Worm (Caenorhabditis elegans) whole organism, L1 larva: ENCODE data around the gene T22B2.2.

Source experiments
- C16A3.4 ChIP-seq: fragments of 150-350 bp; optimal IDR thresholded peaks from 2 replicates; lab custom pipeline; 2014; ENCODE audit warnings: missing biosample characterization, missing genetic modification characterization
- C34B4.2 ChIP-seq: sonication (generic microtip); optimal IDR thresholded peaks from 2 replicates; lab custom pipeline; 2017; ENCODE audit warnings: mild to moderate bottlenecking, missing genetic modification characterization, missing compliant biosample characterization
- F16B12.6 ChIP-seq: fragments of 150-350 bp; optimal IDR thresholded peaks from 2 replicates; lab custom pipeline; 2014; ENCODE audit warnings: missing biosample characterization, missing genetic modification characterization
- aly-2 ChIP-seq: fragments of 150-350 bp; optimal IDR thresholded peaks from 2 replicates; lab custom pipeline; 2014; ENCODE audit warnings: missing biosample characterization, missing genetic modification characterization
- ceh-82 ChIP-seq, 3 experiments: fragments of 150-350 bp in 1 of 3; sonication (generic microtip) in 2 of 3; optimal IDR thresholded peaks; 2 replicates each; lab custom pipeline; 2014 to 2017; ENCODE audit warnings: missing biosample characterization in 3 of 3, missing genetic modification characterization in 3 of 3
- ces-1 ChIP-seq: fragments of 150-350 bp; optimal IDR thresholded peaks from 2 replicates; lab custom pipeline; 2014; ENCODE audit warnings: missing biosample characterization, missing genetic modification reagents, missing genetic modification characterization
- efl-1 ChIP-seq, 4 experiments: fragments of 150-350 bp; optimal IDR thresholded peaks in 3 of 4; peaks in 1 of 4; 1 replicate in 1 of 4; 2 replicates in 3 of 4; lab custom pipeline; 2014; ENCODE audit warnings: missing biosample characterization in 2 of 4, missing genetic modification characterization in 2 of 4, missing genetic modification reagents in 2 of 4
- efl-3 ChIP-seq: fragments of 200-800 bp; sonication (Bioruptor generic); optimal IDR thresholded peaks from 2 replicates; lab custom pipeline; 2018; ENCODE audit warnings: mild to moderate bottlenecking, missing genetic modification characterization, missing compliant biosample characterization
- egl-27 ChIP-seq, 2 experiments: fragments of 150-350 bp in 1 of 2; sonication (generic microtip); optimal IDR thresholded peaks; 3 replicates each; lab custom pipeline; 2017 to 2018; ENCODE audit warnings: missing biosample characterization in 2 of 2, missing genetic modification characterization in 2 of 2, missing genetic modification reagents in 2 of 2
- elt-2 ChIP-seq: sonication (generic microtip); optimal IDR thresholded peaks from 2 replicates; lab custom pipeline; 2016; ENCODE audit warnings: missing genetic modification characterization, mild to moderate bottlenecking, inconsistent platforms, missing compliant biosample characterization, missing genetic modification reagents
- elt-3 ChIP-seq, 6 experiments: fragments of 150-350 bp in 1 of 6; sonication (generic microtip); optimal IDR thresholded peaks; 2 replicates each; lab custom pipeline; 2017 to 2018; ENCODE audit warnings: missing biosample characterization in 6 of 6, missing genetic modification characterization in 6 of 6, inconsistent platforms in 1 of 6
- fkh-10 ChIP-seq: sonication (generic microtip); optimal IDR thresholded peaks from 2 replicates; lab custom pipeline; 2017; ENCODE audit warnings: missing biosample characterization, missing genetic modification reagents, missing genetic modification characterization
- fkh-8 ChIP-seq: sonication (generic microtip); optimal IDR thresholded peaks from 2 replicates; lab custom pipeline; 2016; ENCODE audit warnings: mild to moderate bottlenecking, missing genetic modification characterization, missing compliant biosample characterization
- fos-1 ChIP-seq: fragments of 150-350 bp; optimal IDR thresholded peaks from 2 replicates; lab custom pipeline; 2014; ENCODE audit warnings: missing biosample characterization, missing genetic modification characterization
- hlh-17 ChIP-seq: fragments of 200-800 bp; sonication (Bioruptor generic); optimal IDR thresholded peaks from 2 replicates; lab custom pipeline; 2018; ENCODE audit warnings: missing genetic modification characterization, mild to moderate bottlenecking, missing compliant biosample characterization, moderate library complexity, borderline replicate concordance
- hpl-2 ChIP-seq: fragments of 150-350 bp; optimal IDR thresholded peaks from 2 replicates; lab custom pipeline; 2014; ENCODE audit warnings: missing biosample characterization, missing genetic modification reagents, missing genetic modification characterization
- irx-1 ChIP-seq: sonication (generic microtip); optimal IDR thresholded peaks from 2 replicates; lab custom pipeline; 2016; ENCODE audit warnings: missing genetic modification characterization, missing compliant biosample characterization
- jun-1 ChIP-seq: fragments of 150-350 bp; optimal IDR thresholded peaks from 2 replicates; lab custom pipeline; 2014; ENCODE audit warnings: missing biosample characterization, missing genetic modification reagents, missing genetic modification characterization
- lin-15B ChIP-seq: fragments of 150-350 bp; sonication (generic microtip); optimal IDR thresholded peaks from 3 replicates; lab custom pipeline; 2014; ENCODE audit warnings: missing biosample characterization, missing genetic modification characterization
- lin-35 ChIP-seq, 2 experiments: fragments of 150-350 bp; optimal IDR thresholded peaks; 2 replicates each; lab custom pipeline; 2014; ENCODE audit warnings: missing biosample characterization in 2 of 2, missing genetic modification characterization in 2 of 2, missing genetic modification reagents in 2 of 2
- lsy-2 ChIP-seq, 2 experiments: fragments of 150-350 bp; optimal IDR thresholded peaks; 2 replicates each; lab custom pipeline; 2014; ENCODE audit warnings: missing biosample characterization in 2 of 2, missing genetic modification characterization in 2 of 2
- mef-2 ChIP-seq: fragments of 150-350 bp; optimal IDR thresholded peaks from 2 replicates; lab custom pipeline; 2014; ENCODE audit warnings: missing biosample characterization, missing genetic modification characterization
- mep-1 ChIP-seq: fragments of 150-350 bp; optimal IDR thresholded peaks from 2 replicates; lab custom pipeline; 2014; ENCODE audit warnings: missing biosample characterization, missing genetic modification characterization
- nhr-11 ChIP-seq: fragments of 150-350 bp; optimal IDR thresholded peaks from 2 replicates; lab custom pipeline; 2014; ENCODE audit warnings: missing biosample characterization, missing genetic modification characterization
- nhr-19 ChIP-seq: fragments of 200-800 bp; sonication (Bioruptor generic); conservative IDR thresholded peaks from 2 replicates; pipeline ENCODE4 v1.3.6; 2022; ENCODE audit warnings: missing genetic modification characterization, missing compliant biosample characterization
- nhr-20 ChIP-seq: sonication (generic microtip); optimal IDR thresholded peaks from 2 replicates; lab custom pipeline; 2016; ENCODE audit warnings: mild to moderate bottlenecking, missing genetic modification characterization, missing compliant biosample characterization
- nhr-237 ChIP-seq: fragments of 150-350 bp; optimal IDR thresholded peaks from 2 replicates; lab custom pipeline; 2014; ENCODE audit warnings: missing biosample characterization, missing genetic modification characterization
- nhr-76 ChIP-seq: sonication (generic microtip); optimal IDR thresholded peaks from 2 replicates; lab custom pipeline; 2017; ENCODE audit warnings: missing biosample characterization, missing genetic modification characterization
- nhr-77 ChIP-seq: fragments of 150-350 bp; optimal IDR thresholded peaks from 2 replicates; lab custom pipeline; 2014; ENCODE audit warnings: missing biosample characterization, missing genetic modification characterization
- nhr-85 ChIP-seq: sonication (generic microtip); peaks from one replicate; lab custom pipeline; 2016; ENCODE audit warnings: missing genetic modification characterization, inconsistent platforms, missing compliant biosample characterization
- pag-3 ChIP-seq: sonication (generic microtip); optimal IDR thresholded peaks from 2 replicates; lab custom pipeline; 2017; ENCODE audit warnings: missing genetic modification characterization, mild to moderate bottlenecking, missing compliant biosample characterization, antibody characterized with exemption, borderline replicate concordance; ENCODE audit not compliant: insufficient read depth
- pax-3 ChIP-seq: fragments of 200-800 bp; sonication (Bioruptor generic); optimal IDR thresholded peaks from 2 replicates; lab custom pipeline; 2018; ENCODE audit warnings: mild to moderate bottlenecking, missing genetic modification characterization, moderate library complexity, missing compliant biosample characterization
- pqm-1 ChIP-seq: sonication (generic microtip); optimal IDR thresholded peaks from 3 replicates; lab custom pipeline; 2017; ENCODE audit warnings: missing biosample characterization, missing genetic modification characterization
- skn-1 ChIP-seq: fragments of 150-350 bp; optimal IDR thresholded peaks from 2 replicates; lab custom pipeline; 2014; ENCODE audit warnings: missing biosample characterization, missing genetic modification characterization
- snu-23 ChIP-seq: sonication (generic microtip); optimal IDR thresholded peaks from 2 replicates; lab custom pipeline; 2016; ENCODE audit warnings: missing genetic modification characterization, missing compliant biosample characterization
- sptf-1 ChIP-seq: fragments of 150-350 bp; optimal IDR thresholded peaks from 2 replicates; lab custom pipeline; 2014; ENCODE audit warnings: missing biosample characterization, missing genetic modification characterization
- sup-37 ChIP-seq: fragments of 200-800 bp; sonication (Bioruptor generic); optimal IDR thresholded peaks from 2 replicates; lab custom pipeline; 2018; ENCODE audit warnings: mild to moderate bottlenecking, missing genetic modification characterization, missing compliant biosample characterization
- tbx-2 ChIP-seq: sonication (generic microtip); optimal IDR thresholded peaks from 2 replicates; lab custom pipeline; 2016; ENCODE audit warnings: missing genetic modification characterization, missing compliant biosample characterization
- tlp-1 ChIP-seq: fragments of 150-350 bp; optimal IDR thresholded peaks from 2 replicates; lab custom pipeline; 2014; ENCODE audit warnings: missing biosample characterization, missing genetic modification characterization
- unc-130 ChIP-seq: fragments of 150-350 bp; optimal IDR thresholded peaks from 2 replicates; lab custom pipeline; 2017; ENCODE audit warnings: missing biosample characterization, missing genetic modification characterization, inconsistent platforms
- unc-62 ChIP-seq: fragments of 150-350 bp; optimal IDR thresholded peaks from 2 replicates; lab custom pipeline; 2014; ENCODE audit warnings: missing biosample characterization, missing genetic modification reagents, missing genetic modification characterization
- unc-98 ChIP-seq: fragments of 200-800 bp; sonication (Bioruptor generic); IDR thresholded peaks from 2 replicates; pipeline ENCODE4 v1.3.6; 2022; ENCODE audit warnings: missing genetic modification characterization, missing compliant biosample characterization
- zag-1 ChIP-seq: fragments of 150-350 bp; optimal IDR thresholded peaks from 2 replicates; lab custom pipeline; 2014; ENCODE audit warnings: missing biosample characterization, missing genetic modification characterization
- ztf-11 ChIP-seq, 2 experiments: sonication (generic microtip); optimal IDR thresholded peaks; 2 replicates each; lab custom pipeline; 2016 to 2017; ENCODE audit warnings: missing genetic modification characterization in 2 of 2, missing biosample characterization in 1 of 2, missing compliant biosample characterization in 1 of 2
- ztf-4 ChIP-seq: fragments of 150-350 bp; optimal IDR thresholded peaks from 2 replicates; lab custom pipeline; 2014; ENCODE audit warnings: missing biosample characterization, missing genetic modification characterization

Gene T22B2.2

DNA sequence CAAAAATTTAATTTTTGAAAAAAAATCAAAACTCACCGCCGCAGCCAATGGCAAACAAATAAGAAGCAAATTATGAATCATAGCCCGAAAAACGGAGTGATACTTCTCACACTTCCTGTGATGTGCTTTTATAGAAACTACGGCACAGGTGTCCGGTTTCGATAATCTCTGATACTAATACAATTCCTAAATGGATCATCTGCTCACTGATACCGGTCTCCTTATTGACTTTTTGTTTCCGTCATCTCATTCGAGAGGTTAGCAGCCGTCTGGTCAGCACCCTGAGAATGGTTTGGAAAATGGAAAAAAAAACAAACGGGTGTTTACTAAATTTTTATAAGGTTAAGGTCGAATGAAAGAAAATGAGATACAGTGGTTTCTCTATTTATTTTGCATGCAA, 4.5 kb upstream of the T22B2.2 start, which contains the start of gene idpp-9:
TSS of gene idpp-9 (minus strand) at position 101 of the 400 bp plus-strand sequence.
- TF ChIP-seq efl-1 (optimal IDR thresholded peaks at IDR 0.05; lab: Kevin White, UChicago), result no peak
- no peak for TF ChIP-seq efl-1 (GFP tag; optimal IDR thresholded peaks at IDR 0.05 in 1 of 2; lab: Kevin White, UChicago)
- no peak for TF ChIP-seq hlh-17
- no peak for TF ChIP-seq nhr-85
- TF ChIP-seq nhr-20, result no peak
- TF ChIP-seq hpl-2, result no peak
- TF ChIP-seq nhr-237 (tag; lab: Kevin White, UChicago), result no peak
- TF ChIP-seq nhr-76, result no peak
- no peak for TF ChIP-seq fkh-8
- TF ChIP-seq nhr-19 (GFP tag; lab: Robert Waterston, UW), result no peak
- TF ChIP-seq lsy-2 (tag; optimal IDR thresholded peaks at IDR 0.05; lab: Kevin White, UChicago), result no peak
- no peak for TF ChIP-seq sup-37 (GFP tag; lab: Kevin White, UChicago)
- TF ChIP-seq jun-1, result no peak
- no peak for TF ChIP-seq ztf-11 (tag; optimal IDR thresholded peaks at IDR 0.05; lab: Kevin White, UChicago)
- no peak for TF ChIP-seq unc-130

DNA sequence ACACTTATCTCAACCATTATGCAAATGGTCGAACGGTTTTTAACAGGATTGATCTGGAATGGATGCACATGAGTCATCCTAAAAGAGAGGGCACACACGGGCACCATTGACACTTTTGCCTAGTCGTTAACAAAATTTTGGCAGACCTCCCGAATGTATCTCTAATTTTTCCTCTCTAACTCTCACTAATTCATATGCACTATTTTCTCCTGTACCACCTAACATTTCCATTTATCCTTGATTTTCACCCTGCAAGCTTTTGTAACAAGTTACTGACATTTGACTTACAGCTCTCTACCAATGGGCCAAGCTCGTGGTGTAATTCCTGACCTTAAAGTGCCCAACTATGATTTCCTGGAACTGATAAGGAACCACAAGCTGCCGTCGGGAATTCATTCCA, 3.2 kb upstream of the T22B2.2 start, which contains the start of gene T22B2.3:
TSS of gene T22B2.3 (plus strand) at position 301 of the 400 bp plus-strand sequence.
- no peak for TF ChIP-seq nhr-20
- no peak for TF ChIP-seq egl-27 (tag; optimal IDR thresholded peaks at IDR 0.05; lab: Kevin White, UChicago)
- TF ChIP-seq tbx-2 (tag; lab: Kevin White, UChicago), result no peak
- no peak for TF ChIP-seq lin-15B (tag; lab: Kevin White, UChicago)
- TF ChIP-seq fkh-8, result no peak
- no peak for TF ChIP-seq C16A3.4 (tag; lab: Kevin White, UChicago)
- no peak for TF ChIP-seq unc-130
- no peak for TF ChIP-seq nhr-85
- TF ChIP-seq efl-1 (optimal IDR thresholded peaks at IDR 0.05; lab: Kevin White, UChicago), result no peak
- no peak for TF ChIP-seq efl-1 (GFP tag; optimal IDR thresholded peaks at IDR 0.05 in 1 of 2; lab: Kevin White, UChicago)
- TF ChIP-seq mep-1, result no peak
- TF ChIP-seq unc-62 (GFP tag; lab: Kevin White, UChicago), result no peak
- no peak for TF ChIP-seq ceh-82 (tag; optimal IDR thresholded peaks at IDR 0.05; lab: Kevin White, UChicago)
- no peak for TF ChIP-seq nhr-77 (tag; lab: Kevin White, UChicago)
- no peak for TF ChIP-seq lin-35 (GFP tag; optimal IDR thresholded peaks at IDR 0.05; lab: Kevin White, UChicago)
- no peak for TF ChIP-seq elt-3 (tag; optimal IDR thresholded peaks at IDR 0.05; lab: Kevin White, UChicago)

DNA sequence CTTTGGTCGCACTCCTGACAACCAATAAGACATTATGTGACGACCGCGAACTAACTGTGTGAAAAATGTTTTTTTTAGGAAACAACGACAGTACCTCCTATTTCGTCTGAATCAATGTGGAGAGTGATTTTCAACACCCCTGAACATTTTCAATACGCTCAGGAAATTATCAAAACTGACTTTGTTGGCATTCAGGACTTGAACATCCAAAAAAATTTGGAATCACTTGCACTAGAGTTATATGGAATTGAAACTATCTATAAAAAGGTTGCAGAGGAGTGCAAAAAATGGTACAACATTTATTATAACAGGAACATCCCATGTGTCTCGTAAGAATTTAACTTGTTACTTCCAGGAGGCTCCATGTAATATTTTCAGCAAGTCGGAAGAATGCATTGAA, 2.0 kb upstream of the T22B2.2 start:
- no peak for TF ChIP-seq ztf-4 (tag; lab: Kevin White, UChicago)
- no peak for TF ChIP-seq sptf-1 (tag; lab: Kevin White, UChicago)
- TF ChIP-seq aly-2 (tag; lab: Kevin White, UChicago), result no peak
- TF ChIP-seq elt-3 (tag; optimal IDR thresholded peaks at IDR 0.05; lab: Kevin White, UChicago), result no peak
- no peak for TF ChIP-seq skn-1 (tag; lab: Kevin White, UChicago)
- no peak for TF ChIP-seq jun-1
- no peak for TF ChIP-seq fkh-10
- no peak for TF ChIP-seq elt-2 (tag; lab: Kevin White, UChicago)
- TF ChIP-seq nhr-11, result no peak
- no peak for TF ChIP-seq ceh-82 (tag; optimal IDR thresholded peaks at IDR 0.05; lab: Kevin White, UChicago)

DNA sequence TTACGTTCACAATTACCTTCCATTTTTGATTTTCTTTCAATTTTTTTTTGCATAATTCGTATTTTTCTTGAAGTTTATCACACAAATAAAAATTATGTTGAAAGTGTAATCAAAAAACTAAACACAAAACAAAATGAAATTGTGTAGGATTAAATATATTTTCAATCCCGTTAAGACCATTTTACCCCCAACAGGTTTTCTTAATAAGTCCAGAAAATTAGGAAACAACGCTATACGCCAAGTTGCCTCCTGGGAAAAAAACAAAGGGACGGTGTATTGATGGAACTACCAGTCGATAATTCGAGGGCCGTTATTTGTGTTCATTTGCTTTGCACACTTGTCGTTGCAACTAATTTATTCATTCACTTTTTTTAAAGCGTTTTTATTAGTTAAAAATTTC, 512 bp upstream of the T22B2.2 start:
- TF ChIP-seq zag-1 (tag; lab: Kevin White, UChicago), result no peak

DNA sequence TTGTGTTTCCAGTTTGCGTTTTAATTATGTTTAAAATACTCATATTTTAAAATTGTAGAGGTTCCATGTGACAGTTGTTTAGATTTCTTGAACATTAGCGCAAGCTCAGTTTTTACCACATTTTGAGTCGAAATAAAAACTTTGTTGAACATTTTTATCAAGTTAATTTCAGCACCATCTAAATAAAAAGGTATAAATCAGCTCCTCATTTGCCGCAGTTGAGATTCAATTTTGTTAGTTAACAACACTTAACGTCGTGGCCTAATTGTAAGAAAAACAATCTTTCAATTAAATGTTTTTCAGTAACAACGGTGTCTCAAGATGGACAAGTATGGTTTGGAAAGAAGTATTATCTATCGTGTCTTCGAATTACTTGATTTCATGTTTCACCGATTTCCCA, 546 bp downstream of the T22B2.2 start:
- TF ChIP-seq mef-2 (tag; lab: Kevin White, UChicago) (no peak), unc-98 (no peak), ces-1 (GFP tag; lab: Kevin White, UChicago) (no peak), hpl-2 (no peak), fos-1 (tag; lab: Kevin White, UChicago) (no peak), irx-1 (no peak), pax-3 (no peak), pqm-1 (tag; lab: Kevin White, UChicago) (no peak), C34B4.2 (tag; lab: Kevin White, UChicago) (no peak), nhr-20 (no peak), F16B12.6 (tag; lab: Kevin White, UChicago) (no peak), hlh-17 (no peak), pag-3 (tag; lab: Kevin White, UChicago) (no peak), lsy-2 (tag; optimal IDR thresholded peaks at IDR 0.05; lab: Kevin White, UChicago) (no peak), snu-23 (no peak), efl-3 (GFP tag; lab: Kevin White, UChicago) (no peak), tlp-1 (tag; lab: Kevin White, UChicago) (no peak)
